Fruit fly (Drosophila melanogaster): Measurements from ENCODE around the gene CG5177.

CG5177 gene

DNA sequence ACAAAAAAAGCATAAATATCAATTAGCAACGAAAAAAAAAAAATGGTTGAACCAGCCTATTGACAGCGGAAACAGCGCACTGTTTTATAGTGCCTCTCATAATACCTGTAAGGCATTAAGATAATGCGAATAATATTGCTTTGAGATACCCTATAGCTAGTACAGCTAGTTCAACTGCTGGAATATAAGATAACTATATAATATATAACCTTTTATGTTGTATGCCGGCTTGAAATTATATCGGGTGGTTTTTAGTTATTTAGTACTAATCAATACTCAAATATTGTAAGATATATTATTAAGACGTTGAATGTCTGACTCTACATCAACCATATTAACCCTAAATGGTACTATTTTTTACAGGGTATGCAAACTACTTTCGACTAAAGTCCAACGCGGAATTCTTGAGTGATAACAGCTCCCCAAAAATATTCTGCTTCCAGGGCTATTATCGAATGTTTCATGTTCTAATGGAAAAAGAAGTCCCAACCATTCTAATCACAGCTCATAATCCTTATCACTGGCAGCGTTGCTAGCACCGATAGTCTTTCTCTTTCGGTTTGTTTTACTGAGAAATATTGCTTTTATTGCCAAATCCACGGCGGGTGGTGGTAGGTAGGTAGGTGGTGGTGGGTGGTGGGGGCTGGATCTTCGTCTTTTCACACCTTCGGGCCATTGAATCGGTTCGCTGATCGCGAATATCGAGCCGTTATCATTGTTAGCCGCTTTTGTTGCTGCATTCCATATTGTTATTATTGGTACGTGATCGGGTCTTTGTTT, 29.1 kb downstream of the CG5177 start (continued):
- no peak for TF ChIP-seq MTF-1 (GFP tag; optimal IDR thresholded peaks at IDR 0.05; ENCODE audit: borderline replicate concordance)
- TF ChIP-seq HHEX (GFP tag; optimal IDR thresholded peaks at IDR 0.05) = peak; percentile 64
- peak; percentile 41 for TF ChIP-seq odd (GFP tag; optimal IDR thresholded peaks at IDR 0.05)
- TF ChIP-seq h (optimal IDR thresholded peaks at IDR 0.05) = no peak
- no peak for TF ChIP-seq Doc2 (GFP tag; IDR thresholded peaks at IDR 0.05)
- peak; percentile 88 for TF ChIP-seq rib (GFP tag; IDR thresholded peaks at IDR 0.05)
- peak; percentile 58 for TF ChIP-seq tap (tag; optimal IDR thresholded peaks at IDR 0.05)
- TF ChIP-seq CG12659 (GFP tag; optimal IDR thresholded peaks at IDR 0.05) = peak; percentile 87
- TF ChIP-seq CG4730 (GFP tag; IDR thresholded peaks at IDR 0.05) = peak; percentile 30; the same call in 1 of the 2 replicates
- TF ChIP-seq CG4424 (GFP tag; optimal IDR thresholded peaks at IDR 0.05) = no peak
- TF ChIP-seq CG31388 (GFP tag; optimal IDR thresholded peaks at IDR 0.05) = no peak
- peak; percentile 8 for TF ChIP-seq CG3838 (GFP tag; optimal IDR thresholded peaks at IDR 0.05)
- TF ChIP-seq Dip3 (GFP tag; optimal IDR thresholded peaks at IDR 0.05) = peak; percentile 55
- TF ChIP-seq CG4854 (GFP tag; optimal IDR thresholded peaks at IDR 0.05) = peak; percentile 63
- peak; percentile 49; the same call in 1 of the 2 replicates for TF ChIP-seq CG32772 (GFP tag; IDR thresholded peaks at IDR 0.05)
- peak; percentile 91 for TF ChIP-seq Med (GFP tag)
- TF ChIP-seq CG17186 (GFP tag; optimal IDR thresholded peaks at IDR 0.05) = no peak
- peak; percentile 63 for TF ChIP-seq CG13296 (GFP tag; optimal IDR thresholded peaks at IDR 0.05)
- peak; percentile 40 for TF ChIP-seq phol (tag; optimal IDR thresholded peaks at IDR 0.05)
- TF ChIP-seq her (GFP tag; optimal IDR thresholded peaks at IDR 0.05) = no peak
- TF ChIP-seq Opbp (GFP tag; IDR thresholded peaks at IDR 0.05; ENCODE audit: partially characterized antibody) = no peak
- TF ChIP-seq nmo (GFP tag; optimal IDR thresholded peaks at IDR 0.05) = peak; percentile 73
- TF ChIP-seq klu (GFP tag; IDR thresholded peaks at IDR 0.05) = peak; percentile 81
- TF ChIP-seq CG10321 (GFP tag; IDR thresholded peaks at IDR 0.05) = peak; percentile 46; the same call in 1 of the 2 replicates
- TF ChIP-seq C15 (GFP tag; IDR thresholded peaks at IDR 0.05) = peak; percentile 75; the same call in 2 of the 3 replicates
- TF ChIP-seq CG7928 (GFP tag; optimal IDR thresholded peaks at IDR 0.05) = peak; percentile 12
- TF ChIP-seq CG7786 (GFP tag; optimal IDR thresholded peaks at IDR 0.05) = peak; percentile 17
- TF ChIP-seq CG16815 (GFP tag; optimal IDR thresholded peaks at IDR 0.05) = peak; percentile 63
- peak; percentile 90 for TF ChIP-seq CG11504 (tag; optimal IDR thresholded peaks at IDR 0.05)
- no peak for TF ChIP-seq CG8290 (GFP tag; optimal IDR thresholded peaks at IDR 0.05)
- peak in 1 of 2 experiments; percentile 88 for TF ChIP-seq CG8290 (tag; optimal IDR thresholded peaks at IDR 0.05)
- TF ChIP-seq Gug (GFP tag; IDR thresholded peaks at IDR 0.05) = peak; percentile 38; the same call in 3 of the 4 replicates
- peak; percentile 74 for TF ChIP-seq Abd-B (GFP tag; optimal IDR thresholded peaks at IDR 0.05)
- TF ChIP-seq CG13775 (GFP tag; optimal IDR thresholded peaks at IDR 0.05) = peak; percentile 68
- TF ChIP-seq ken (GFP tag; IDR thresholded peaks at IDR 0.05) = peak; percentile 44; the same call in 1 of the 3 replicates
- peak; percentile 72 for TF ChIP-seq Fer1 (GFP tag; optimal IDR thresholded peaks at IDR 0.05)
- TF ChIP-seq CG6683 (GFP tag; optimal IDR thresholded peaks at IDR 0.05) = peak; percentile 29
- TF ChIP-seq dpn (GFP tag; optimal IDR thresholded peaks at IDR 0.05) = peak; percentile 46 to 51
- peak; percentile 74; the same call in 2 of the 3 replicates for TF ChIP-seq zfh1 (GFP tag; IDR thresholded peaks at IDR 0.05)
- peak; percentile 47; the same call in 1 of the 3 replicates for TF ChIP-seq gce (GFP tag; IDR thresholded peaks at IDR 0.05)
- TF ChIP-seq CG4328 (GFP tag; optimal IDR thresholded peaks at IDR 0.05) = no peak
- TF ChIP-seq Atf6 (GFP tag; IDR thresholded peaks at IDR 0.05) = peak; percentile 95
- peak; percentile 73 for TF ChIP-seq CG9215 (GFP tag; IDR thresholded peaks at IDR 0.05)
- TF ChIP-seq sd (tag; optimal IDR thresholded peaks at IDR 0.05) = peak; percentile 93
- peak; percentile 71 for TF ChIP-seq CG17612 (GFP tag; IDR thresholded peaks at IDR 0.05)
- TF ChIP-seq ara (GFP tag; IDR thresholded peaks at IDR 0.05) = peak; percentile 16; the same call in 1 of the 2 replicates
- TF ChIP-seq insv (GFP tag; optimal IDR thresholded peaks at IDR 0.05) = peak in 1 of 2 experiments; percentile 34
- TF ChIP-seq amos (GFP tag; IDR thresholded peaks at IDR 0.05; ENCODE audit: partially characterized antibody) = no peak
- TF ChIP-seq Hmx (GFP tag; optimal IDR thresholded peaks at IDR 0.05) = no peak

Data from whole organism, embryonic.